Fruit fly (Drosophila melanogaster): ENCODE measurements around the gene CG31465.

The CG31465 gene

dm6 chr3R:21853618-21854573, 26.7 kb upstream of the CG31465 start (continued):
- TF ChIP-seq CrebB (tag; optimal IDR thresholded peaks at IDR 0.05) (peak; percentile 24), CG31365 (tag; optimal IDR thresholded peaks at IDR 0.05) (no peak), dmrt99B (tag; optimal IDR thresholded peaks at IDR 0.05) (peak; percentile 17), Atf-2 (GFP tag; optimal IDR thresholded peaks at IDR 0.05) (peak; percentile 5), onecut (GFP tag; IDR thresholded peaks at IDR 0.05) (peak; percentile 26; the same call in 1 of the 2 replicates), Hr3 (GFP tag; optimal IDR thresholded peaks at IDR 0.05) (no peak), tap (tag; optimal IDR thresholded peaks at IDR 0.05) (no peak), CG15601 (tag; optimal IDR thresholded peaks at IDR 0.05) (peak; percentile 58), lilli (GFP tag; optimal IDR thresholded peaks at IDR 0.05) (no peak), CG11398 (GFP tag; optimal IDR thresholded peaks at IDR 0.05) (no peak), CG8290 (GFP tag; optimal IDR thresholded peaks at IDR 0.05) (no peak), CG8290 (tag; optimal IDR thresholded peaks at IDR 0.05) (peak in 1 of 2 experiments; percentile 37), CG12299 (tag; optimal IDR thresholded peaks at IDR 0.05) (no peak), Hmr (GFP tag; optimal IDR thresholded peaks at IDR 0.05) (no peak), CG17361 (GFP tag; IDR thresholded peaks at IDR 0.05) (no peak), CG2712 (tag; optimal IDR thresholded peaks at IDR 0.05) (no peak), ro (GFP tag; IDR thresholded peaks at IDR 0.05) (no peak), CG3726 (GFP tag; IDR thresholded peaks at IDR 0.05) (no peak), stc (GFP tag; IDR thresholded peaks at IDR 0.05) (peak; percentile 14; the same call in 1 of the 2 replicates), zen2 (GFP tag; IDR thresholded peaks at IDR 0.05; ENCODE audit: partially characterized antibody) (peak; percentile 73; the same call in 1 of the 3 replicates), pfk (GFP tag; optimal IDR thresholded peaks at IDR 0.05) (no peak), insv (GFP tag; optimal IDR thresholded peaks at IDR 0.05) (peak in 1 of 2 experiments; percentile 60), Lim3 (GFP tag; IDR thresholded peaks at IDR 0.05) (no peak), tll (GFP tag; optimal IDR thresholded peaks at IDR 0.05) (no peak), slou (GFP tag; optimal IDR thresholded peaks at IDR 0.05) (no peak), cwo (GFP tag; optimal IDR thresholded peaks at IDR 0.05) (peak; percentile 7), lbe (GFP tag; optimal IDR thresholded peaks at IDR 0.05) (peak; percentile 85), CG7987 (GFP tag; optimal IDR thresholded peaks at IDR 0.05) (peak; percentile 66), CG31441 (GFP tag; IDR thresholded peaks at IDR 0.05) (no peak; the same call in 1 of the 2 replicates), CG9437 (GFP tag; optimal IDR thresholded peaks at IDR 0.05) (no peak), gem (tag; optimal IDR thresholded peaks at IDR 0.05) (peak; percentile 7), HLHmδ (GFP tag; optimal IDR thresholded peaks at IDR 0.05) (no peak), chm (GFP tag; IDR thresholded peaks at IDR 0.05) (peak; percentile 45), CG17385 (GFP tag; optimal IDR thresholded peaks at IDR 0.05) (peak; percentile 21), Mrtf (GFP tag; IDR thresholded peaks at IDR 0.05) (no peak), CG14667 (GFP tag; IDR thresholded peaks at IDR 0.05) (no peak), wek (GFP tag; optimal IDR thresholded peaks at IDR 0.05) (no peak), CG5245 (GFP tag; optimal IDR thresholded peaks at IDR 0.05) (no peak), CG5953 (GFP tag; IDR thresholded peaks at IDR 0.05) (no peak), grn (GFP tag; optimal IDR thresholded peaks at IDR 0.05) (peak; percentile 54), ssp (GFP tag; IDR thresholded peaks at IDR 0.05) (no peak), kni (GFP tag; optimal IDR thresholded peaks at IDR 0.05) (no peak), CG11695 (GFP tag; IDR thresholded peaks at IDR 0.05) (0 out of 3 replicates have a peak, but pooled peaks have one; percentile 7), zf30C (GFP tag; optimal IDR thresholded peaks at IDR 0.05) (peak; percentile 67), chinmo (GFP tag; IDR thresholded peaks at IDR 0.05; ENCODE audit: partially characterized antibody) (peak; percentile 94), usp (GFP tag; optimal IDR thresholded peaks at IDR 0.05) (no peak), CG7372 (GFP tag; IDR thresholded peaks at IDR 0.05) (no peak), sim (GFP tag; IDR thresholded peaks at IDR 0.05) (no peak; the same call in 1 of the 2 replicates), Hey (tag; optimal IDR thresholded peaks at IDR 0.05) (peak; percentile 53)
